Worm (Caenorhabditis elegans) whole organism, L1 larva: ENCODE measurements around the gene ntl-9.

Experiments
- ceh-63 ChIP-seq: fragments of 200-800 bp; sonication (Bioruptor generic); optimal IDR thresholded peaks from 2 replicates; lab custom pipeline; 2018; ENCODE audit warnings: mild to moderate bottlenecking, missing genetic modification characterization, missing compliant biosample characterization
- ceh-82 ChIP-seq, 3 experiments: fragments of 150-350 bp in 1 of 3; sonication (generic microtip) in 2 of 3; optimal IDR thresholded peaks; 2 replicates each; lab custom pipeline; 2014 to 2017; ENCODE audit warnings: missing biosample characterization in 3 of 3, missing genetic modification characterization in 3 of 3
- dsc-1 ChIP-seq: sonication (generic microtip); optimal IDR thresholded peaks from 2 replicates; lab custom pipeline; 2016; ENCODE audit warnings: mild to moderate bottlenecking, missing genetic modification characterization, missing compliant biosample characterization
- efl-1 ChIP-seq, 4 experiments: fragments of 150-350 bp; optimal IDR thresholded peaks in 3 of 4; peaks in 1 of 4; 1 replicate in 1 of 4; 2 replicates in 3 of 4; lab custom pipeline; 2014; ENCODE audit warnings: missing biosample characterization in 2 of 4, missing genetic modification characterization in 2 of 4, missing genetic modification reagents in 2 of 4
- egl-13 ChIP-seq: sonication (generic microtip); optimal IDR thresholded peaks from 2 replicates; lab custom pipeline; 2016; ENCODE audit warnings: missing genotype, missing genetic modification reagents, missing genetic modification characterization, missing compliant biosample characterization
- elt-3 ChIP-seq, 6 experiments: fragments of 150-350 bp in 1 of 6; sonication (generic microtip); optimal IDR thresholded peaks; 2 replicates each; lab custom pipeline; 2017 to 2018; ENCODE audit warnings: missing biosample characterization in 6 of 6, missing genetic modification characterization in 6 of 6, inconsistent platforms in 1 of 6
- ets-5 ChIP-seq: fragments of 200-800 bp; sonication (Bioruptor generic); IDR thresholded peaks from 2 replicates; pipeline ENCODE4 v1.3.6; 2022; ENCODE audit warnings: missing genetic modification characterization, missing compliant biosample characterization
- fkh-10 ChIP-seq: sonication (generic microtip); optimal IDR thresholded peaks from 2 replicates; lab custom pipeline; 2017; ENCODE audit warnings: missing biosample characterization, missing genetic modification reagents, missing genetic modification characterization
- fkh-8 ChIP-seq: sonication (generic microtip); optimal IDR thresholded peaks from 2 replicates; lab custom pipeline; 2016; ENCODE audit warnings: mild to moderate bottlenecking, missing genetic modification characterization, missing compliant biosample characterization
- hpl-2 ChIP-seq: fragments of 150-350 bp; optimal IDR thresholded peaks from 2 replicates; lab custom pipeline; 2014; ENCODE audit warnings: missing biosample characterization, missing genetic modification reagents, missing genetic modification characterization
- lin-13 ChIP-seq: fragments of 150-350 bp; optimal IDR thresholded peaks from 2 replicates; lab custom pipeline; 2014; ENCODE audit warnings: missing biosample characterization, missing genetic modification reagents, missing genetic modification characterization
- mdl-1 ChIP-seq, 2 experiments: fragments of 150-350 bp; optimal IDR thresholded peaks; 2 replicates each; lab custom pipeline; 2014 to 2017; ENCODE audit warnings: missing biosample characterization in 2 of 2, missing genetic modification characterization in 2 of 2, inconsistent platforms in 1 of 2
- nhr-12 ChIP-seq: sonication (generic microtip); optimal IDR thresholded peaks from 2 replicates; lab custom pipeline; 2017; ENCODE audit warnings: missing biosample characterization, missing genetic modification characterization
- zip-4 ChIP-seq: fragments of 200-800 bp; sonication (Bioruptor generic); optimal IDR thresholded peaks from 2 replicates; lab custom pipeline; 2018; ENCODE audit warnings: mild to moderate bottlenecking, missing genetic modification characterization, moderate library complexity, missing compliant biosample characterization
- ztf-11 ChIP-seq, 2 experiments: sonication (generic microtip); optimal IDR thresholded peaks; 2 replicates each; lab custom pipeline; 2016 to 2017; ENCODE audit warnings: missing genetic modification characterization in 2 of 2, missing biosample characterization in 1 of 2, missing compliant biosample characterization in 1 of 2

Gene ntl-9

DNA sequence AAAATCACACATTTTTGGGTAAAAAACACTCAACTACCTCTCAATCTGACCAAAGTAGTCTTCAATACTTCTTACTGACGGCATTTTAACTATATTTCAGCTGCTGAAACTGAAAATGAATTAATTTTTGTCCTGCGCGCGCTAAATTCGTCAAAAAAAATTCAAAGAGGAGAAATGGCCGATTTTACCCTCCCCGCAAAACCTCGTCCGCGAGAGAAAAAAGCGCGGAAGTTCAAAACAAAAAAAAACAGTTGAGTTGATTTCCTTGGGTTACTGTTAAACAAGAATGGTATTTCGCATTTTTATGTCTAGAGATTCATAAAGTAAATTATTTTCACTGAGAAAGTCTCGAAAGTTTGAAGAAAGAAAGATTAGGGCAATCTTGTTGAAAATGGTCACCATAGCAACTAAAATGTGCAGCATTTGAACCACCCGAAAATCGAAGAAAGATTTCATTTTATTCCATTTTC lies 42.5 kb downstream of the ntl-9 start, which contains the start of the genes C27F2.10 and wdr-60 (continued):
- TF ChIP-seq elt-3 (tag; optimal IDR thresholded peaks at IDR 0.05; lab: Kevin White, UChicago) (no peak), hpl-2 (no peak), fkh-8 (tag; lab: Kevin White, UChicago) (peak; percentile 24), ceh-63 (GFP tag; lab: Kevin White, UChicago) (no peak), ets-5 (GFP tag; lab: Robert Waterston, UW) (no peak), zip-4 (no peak), nhr-12 (no peak), dsc-1 (peak; percentile 17), fkh-10 (no peak), mdl-1 (tag; optimal IDR thresholded peaks at IDR 0.05; lab: Kevin White, UChicago) (no peak), egl-13 (tag; lab: Kevin White, UChicago) (no peak), lin-13 (GFP tag; lab: Kevin White, UChicago) (no peak)
- TF ChIP-seq, all 84 proteins: peak for 20

DNA sequence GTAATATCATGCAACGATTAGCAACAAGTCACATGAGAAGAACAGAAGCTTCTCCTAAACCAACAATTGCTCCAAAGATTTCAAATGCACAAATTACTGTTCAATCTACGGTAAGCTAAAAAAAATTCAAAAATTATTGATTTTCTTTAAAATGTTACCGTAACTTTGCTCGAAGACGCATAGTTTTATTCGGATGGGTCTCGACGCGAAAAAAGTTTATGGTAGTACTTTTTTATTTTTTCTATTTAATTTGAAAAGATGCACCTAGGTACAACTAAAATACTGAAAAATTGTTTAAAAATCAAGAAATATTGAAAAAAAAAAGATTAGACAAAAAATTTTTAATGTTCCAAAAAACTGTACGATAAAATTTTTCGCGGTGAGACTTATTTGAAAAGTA lies 43.4 kb downstream of the ntl-9 start:
- no peak for TF ChIP-seq ztf-11 (tag; optimal IDR thresholded peaks at IDR 0.05; lab: Kevin White, UChicago)
- TF ChIP-seq efl-1 (optimal IDR thresholded peaks at IDR 0.05; lab: Kevin White, UChicago) = no peak
- TF ChIP-seq efl-1 (GFP tag; optimal IDR thresholded peaks at IDR 0.05 in 1 of 2; lab: Kevin White, UChicago) = peak in 1 of 2 experiments; percentile 43
- TF ChIP-seq ceh-82 (tag; optimal IDR thresholded peaks at IDR 0.05; lab: Kevin White, UChicago) = no peak
